Worm (Caenorhabditis elegans) whole organism, late embryonic: Measurements from ENCODE around the gene tbx-43.

Source experiments
- C08G9.2 ChIP-seq: sonication (generic microtip); optimal IDR thresholded peaks from 2 replicates; lab custom pipeline; 2016; ENCODE audit warnings: mild to moderate bottlenecking, missing genetic modification characterization, moderate library complexity, missing compliant biosample characterization
- ama-1 ChIP-seq: fragments of 150-350 bp; optimal IDR thresholded peaks from 2 replicates; lab custom pipeline; 2014
- ceh-24 ChIP-seq: sonication (generic microtip); optimal IDR thresholded peaks from 2 replicates; lab custom pipeline; 2016; ENCODE audit warnings: mild to moderate bottlenecking, missing genetic modification characterization, missing compliant biosample characterization
- ceh-48 ChIP-seq: sonication (generic microtip); optimal IDR thresholded peaks from 2 replicates; lab custom pipeline; 2016; ENCODE audit warnings: missing genetic modification characterization, inconsistent platforms, missing compliant biosample characterization
- fkh-10 ChIP-seq: fragments of 150-350 bp; optimal IDR thresholded peaks from 2 replicates; lab custom pipeline; 2014; ENCODE audit warnings: missing biosample characterization, missing genetic modification reagents, missing genetic modification characterization
- hlh-15 ChIP-seq: sonication (generic microtip); optimal IDR thresholded peaks from 2 replicates; lab custom pipeline; 2016; ENCODE audit warnings: missing genetic modification characterization, missing compliant biosample characterization
- lin-11 ChIP-seq: fragments of 200-800 bp; sonication (Bioruptor generic); optimal IDR thresholded peaks from 2 replicates; lab custom pipeline; 2018; ENCODE audit warnings: mild to moderate bottlenecking, missing genetic modification characterization, missing compliant biosample characterization
- mec-3 ChIP-seq: sonication (generic microtip); optimal IDR thresholded peaks from 2 replicates; lab custom pipeline; 2016; ENCODE audit warnings: borderline replicate concordance, missing genetic modification characterization, missing compliant biosample characterization
- nhr-11 ChIP-seq: fragments of 150-350 bp; optimal IDR thresholded peaks from 2 replicates; lab custom pipeline; 2014; ENCODE audit warnings: missing biosample characterization, missing genetic modification characterization
- pag-3 ChIP-seq: sonication (generic microtip); optimal IDR thresholded peaks from 2 replicates; lab custom pipeline; 2016; ENCODE audit warnings: missing compliant biosample characterization, missing genetic modification characterization, borderline replicate concordance
- pqm-1 ChIP-seq: sonication (generic microtip); optimal IDR thresholded peaks from 2 replicates; lab custom pipeline; 2016; ENCODE audit warnings: missing genetic modification characterization, missing compliant biosample characterization
- ref-2 ChIP-seq: sonication (generic microtip); optimal IDR thresholded peaks from 2 replicates; lab custom pipeline; 2016; ENCODE audit warnings: missing genetic modification characterization, missing compliant biosample characterization
- tbx-7 ChIP-seq: sonication (generic microtip); optimal IDR thresholded peaks from 2 replicates; lab custom pipeline; 2016; ENCODE audit warnings: missing genotype, missing genetic modification characterization, missing compliant biosample characterization
- unc-55 ChIP-seq: sonication (generic microtip); optimal IDR thresholded peaks from 2 replicates; lab custom pipeline; 2017; ENCODE audit warnings: missing biosample characterization, missing genetic modification reagents, missing genetic modification characterization

- TF ChIP-seq C08G9.2 (tag; lab: Kevin White, UChicago): no peak
- no peak for TF ChIP-seq fkh-10 (GFP tag; lab: Kevin White, UChicago)
- TF ChIP-seq nhr-11 (tag; lab: Kevin White, UChicago): no peak
- TF ChIP-seq ceh-48 (tag; lab: Kevin White, UChicago): no peak
- TF ChIP-seq ref-2 (tag; lab: Kevin White, UChicago): no peak
- TF ChIP-seq pag-3: no peak
- no peak for TF ChIP-seq hlh-15 (tag; lab: Kevin White, UChicago)
- no peak for TF ChIP-seq tbx-7 (tag; lab: Kevin White, UChicago)
- no peak for TF ChIP-seq mec-3 (tag; lab: Kevin White, UChicago)
- TF ChIP-seq ama-1 (lab: Kevin White, UChicago): no peak
- TF ChIP-seq pqm-1 (tag; lab: Kevin White, UChicago): no peak
- no peak for TF ChIP-seq ceh-24 (tag; lab: Kevin White, UChicago)
- TF ChIP-seq unc-55 (GFP tag; lab: Kevin White, UChicago): no peak
- no peak for TF ChIP-seq lin-11
Observed at ce11 chrIII:1818001-1818655, 48.2 kb upstream of the tbx-43 start, which contains the start of gene clp-4.
